Fruit fly (Drosophila melanogaster) whole organism, embryonic: ENCODE data around the gene CG5665.

Source experiments
- Atf6 ChIP-seq: fragments of 200-800 bp; sonication (Bioruptor generic); IDR thresholded peaks from 2 replicates; pipeline ENCODE4 v1.3.6; 2022; ENCODE audit warnings: missing biosample characterization, missing genetic modification characterization
- CG10147 ChIP-seq: fragments of 200-800 bp; sonication (Bioruptor generic); optimal IDR thresholded peaks from 2 replicates; lab custom pipeline; 2019; ENCODE audit warnings: missing biosample characterization, mild to moderate bottlenecking, missing genetic modification characterization, moderate library complexity
- CG11504 ChIP-seq: fragments of 200-800 bp; sonication (Bioruptor generic); optimal IDR thresholded peaks from 3 replicates; lab custom pipeline; 2019; ENCODE audit warnings: missing biosample characterization, mild to moderate bottlenecking, missing genetic modification characterization, moderate library complexity
- CG11696 ChIP-seq: fragments of 200-800 bp; sonication (Bioruptor generic); IDR thresholded peaks from 2 replicates; pipeline ENCODE4 v1.3.6; 2022; ENCODE audit warnings: missing biosample characterization, missing genetic modification characterization
- CG12104 ChIP-seq: fragments of 200-800 bp; sonication (Bioruptor generic); optimal IDR thresholded peaks from 3 replicates; lab custom pipeline; 2016; ENCODE audit warnings: missing biosample characterization, missing genetic modification characterization
- CG13296 ChIP-seq: fragments of 200-800 bp; sonication (Bioruptor generic); optimal IDR thresholded peaks from 3 replicates; lab custom pipeline; 2018; ENCODE audit warnings: missing biosample characterization, mild to moderate bottlenecking, missing genetic modification characterization
- CG15011 ChIP-seq: fragments of 200-800 bp; sonication (Bioruptor generic); optimal IDR thresholded peaks from 3 replicates; lab custom pipeline; 2018; ENCODE audit warnings: missing biosample characterization, mild to moderate bottlenecking, missing genetic modification characterization
- CG15479 ChIP-seq: fragments of 200-800 bp; sonication (Bioruptor generic); optimal IDR thresholded peaks from 3 replicates; lab custom pipeline; 2019; ENCODE audit warnings: missing biosample characterization, mild to moderate bottlenecking, missing genetic modification characterization, moderate library complexity
- CG15601 ChIP-seq: fragments of 200-800 bp; sonication (Bioruptor generic); optimal IDR thresholded peaks from 3 replicates; lab custom pipeline; 2019; ENCODE audit warnings: missing biosample characterization, mild to moderate bottlenecking, missing genetic modification characterization, moderate library complexity
- CG16815 ChIP-seq: fragments of 200-800 bp; sonication (Bioruptor generic); optimal IDR thresholded peaks from 3 replicates; lab custom pipeline; 2017; ENCODE audit warnings: missing biosample characterization, mild to moderate bottlenecking, missing genetic modification characterization
- CG1832 ChIP-seq: fragments of 200-800 bp; sonication (Bioruptor generic); optimal IDR thresholded peaks from 2 replicates; lab custom pipeline; 2017; ENCODE audit warnings: missing biosample characterization, mild to moderate bottlenecking, missing genetic modification characterization, inconsistent platforms
- CG30020 ChIP-seq: fragments of 200-800 bp; optimal IDR thresholded peaks from 2 replicates; lab custom pipeline; 2019; ENCODE audit warnings: missing biosample characterization, mild to moderate bottlenecking, missing genetic modification characterization, moderate library complexity
- CG31388 ChIP-seq: fragments of 200-800 bp; sonication (Bioruptor generic); optimal IDR thresholded peaks from 2 replicates; lab custom pipeline; 2016; ENCODE audit warnings: missing biosample characterization, missing genetic modification characterization
- CG3407 ChIP-seq: fragments of 200-800 bp; sonication (Bioruptor generic); optimal IDR thresholded peaks from 2 replicates; lab custom pipeline; 2018; ENCODE audit warnings: missing biosample characterization, mild to moderate bottlenecking, missing genetic modification characterization
- CG4707 ChIP-seq: fragments of 200-800 bp; sonication (Bioruptor generic); optimal IDR thresholded peaks from 2 replicates; lab custom pipeline; 2018; ENCODE audit warnings: missing biosample characterization, mild to moderate bottlenecking, missing genetic modification characterization, moderate library complexity
- CG4854 ChIP-seq: fragments of 200-800 bp; sonication (Bioruptor generic); optimal IDR thresholded peaks from 2 replicates; lab custom pipeline; 2016; ENCODE audit warnings: missing biosample characterization, missing genetic modification characterization, inconsistent platforms
- CG6654 ChIP-seq: fragments of 200-800 bp; sonication (Bioruptor generic); optimal IDR thresholded peaks from 2 replicates; lab custom pipeline; 2017; ENCODE audit warnings: missing biosample characterization, mild to moderate bottlenecking, missing genetic modification characterization
- CG6683 ChIP-seq: fragments of 200-800 bp; sonication (Bioruptor generic); optimal IDR thresholded peaks from 2 replicates; lab custom pipeline; 2017; ENCODE audit warnings: missing biosample characterization, mild to moderate bottlenecking, missing genetic modification characterization, missing genetic modification reagents
- CG6689 ChIP-seq: fragments of 200-800 bp; sonication (Bioruptor generic); IDR thresholded peaks from 2 replicates; pipeline ENCODE4 v1.3.6; 2022; ENCODE audit warnings: missing biosample characterization, missing genetic modification characterization
- CG7372 ChIP-seq: fragments of 200-800 bp; sonication (Bioruptor generic); IDR thresholded peaks from 2 replicates; pipeline ENCODE4 v1.3.6; 2022; ENCODE audit warnings: missing biosample characterization, missing genetic modification characterization
- CG7963 ChIP-seq: fragments of 200-800 bp; sonication (Bioruptor generic); IDR thresholded peaks from 3 replicates; pipeline ENCODE4 v1.3.6; 2022; ENCODE audit warnings: missing biosample characterization, missing genetic modification characterization; ENCODE audit not compliant: partially characterized antibody
- CG9609 ChIP-seq: fragments of 200-800 bp; sonication (Bioruptor generic); optimal IDR thresholded peaks from 3 replicates; lab custom pipeline; 2016; ENCODE audit warnings: missing biosample characterization, missing genetic modification characterization
- CG9876 ChIP-seq: fragments of 200-800 bp; sonication (Bioruptor generic); optimal IDR thresholded peaks from 2 replicates; lab custom pipeline; 2016; ENCODE audit warnings: missing biosample characterization, missing genetic modification characterization
- CrebB ChIP-seq: fragments of 200-800 bp; sonication (Bioruptor generic); optimal IDR thresholded peaks from 3 replicates; lab custom pipeline; 2018; ENCODE audit warnings: missing biosample characterization, mild to moderate bottlenecking, missing genetic modification characterization
- Dref ChIP-seq: fragments of 200-800 bp; sonication (Bioruptor generic); IDR thresholded peaks from 2 replicates; pipeline ENCODE4 v1.3.6; 2022; ENCODE audit warnings: missing biosample characterization, missing genetic modification characterization
- HLH54F ChIP-seq: fragments of 200-800 bp; sonication (Bioruptor generic); optimal IDR thresholded peaks from 3 replicates; lab custom pipeline; 2016; ENCODE audit warnings: missing biosample characterization, missing genetic modification characterization
- Lim3 ChIP-seq: fragments of 200-800 bp; sonication (Bioruptor generic); IDR thresholded peaks from 2 replicates; pipeline ENCODE4 v1.3.6; 2022; ENCODE audit warnings: missing biosample characterization, missing genetic modification characterization
- MESR4 ChIP-seq: fragments of 200-800 bp; sonication (Bioruptor generic); optimal IDR thresholded peaks from 2 replicates; lab custom pipeline; 2018; ENCODE audit warnings: missing biosample characterization, mild to moderate bottlenecking, missing genetic modification characterization, moderate library complexity
- Med ChIP-seq: fragments of 200-800 bp; sonication (Bioruptor generic); peaks from one replicate; lab custom pipeline; 2016; ENCODE audit warnings: missing biosample characterization, missing genetic modification characterization, mild to moderate bottlenecking, inconsistent platforms, moderate library complexity
- NC2α ChIP-seq: fragments of 200-800 bp; sonication (Bioruptor generic); optimal IDR thresholded peaks from 2 replicates; lab custom pipeline; 2016; ENCODE audit warnings: missing biosample characterization, missing genetic modification characterization
- YL-1 ChIP-seq: fragments of 200-800 bp; sonication (Bioruptor generic); optimal IDR thresholded peaks from 3 replicates; lab custom pipeline; 2017; ENCODE audit warnings: missing biosample characterization, mild to moderate bottlenecking, missing genetic modification characterization
- bcd ChIP-seq: fragments of 200-800 bp; sonication (Bioruptor generic); optimal IDR thresholded peaks from 2 replicates; lab custom pipeline; 2017; ENCODE audit warnings: missing biosample characterization, mild to moderate bottlenecking, missing genetic modification characterization
- bsh ChIP-seq, 2 experiments: fragments of 200-800 bp; sonication (Bioruptor generic); optimal IDR thresholded peaks; 2 replicates each; lab custom pipeline; 2017 to 2018; ENCODE audit warnings: mild to moderate bottlenecking in 2 of 2, missing biosample characterization in 2 of 2, missing genetic modification characterization in 2 of 2, moderate library complexity in 1 of 2
- caup ChIP-seq: fragments of 200-800 bp; sonication (Bioruptor generic); optimal IDR thresholded peaks from 3 replicates; lab custom pipeline; 2017; ENCODE audit warnings: missing biosample characterization, mild to moderate bottlenecking, missing genetic modification characterization, moderate library complexity; ENCODE audit not compliant: severe bottlenecking
- cwo ChIP-seq: fragments of 200-800 bp; sonication (Bioruptor generic); optimal IDR thresholded peaks from 3 replicates; lab custom pipeline; 2017; ENCODE audit warnings: missing biosample characterization, missing genetic modification characterization, mild to moderate bottlenecking, moderate library complexity, missing genetic modification reagents
- dati ChIP-seq: fragments of 200-800 bp; sonication (Bioruptor generic); IDR thresholded peaks from 2 replicates; pipeline ENCODE4 v1.3.6; 2022; ENCODE audit warnings: missing biosample characterization, missing genetic modification characterization
- dmrt11E ChIP-seq: fragments of 200-800 bp; sonication (Bioruptor generic); optimal IDR thresholded peaks from 3 replicates; lab custom pipeline; 2018; ENCODE audit warnings: missing biosample characterization, mild to moderate bottlenecking, missing genetic modification characterization, moderate library complexity
- dysf ChIP-seq: fragments of 200-800 bp; sonication (Bioruptor generic); IDR thresholded peaks from 3 replicates; pipeline ENCODE4 v1.3.6; 2022; ENCODE audit warnings: missing biosample characterization, missing genetic modification characterization
- eyg ChIP-seq: fragments of 200-800 bp; sonication (Bioruptor generic); optimal IDR thresholded peaks from 3 replicates; lab custom pipeline; 2016; ENCODE audit warnings: missing biosample characterization, missing genetic modification characterization
- ftz-f1 ChIP-seq: fragments of 200-800 bp; sonication (Bioruptor generic); optimal IDR thresholded peaks from 2 replicates; lab custom pipeline; 2016; ENCODE audit warnings: missing biosample characterization, missing genetic modification characterization
- jumu ChIP-seq: fragments of 200-800 bp; sonication (Bioruptor generic); optimal IDR thresholded peaks from 3 replicates; lab custom pipeline; 2016; ENCODE audit warnings: missing biosample characterization, missing genetic modification characterization
- mam ChIP-seq: fragments of 200-800 bp; sonication (Bioruptor generic); optimal IDR thresholded peaks from 3 replicates; lab custom pipeline; 2016; ENCODE audit warnings: missing biosample characterization, missing genetic modification characterization
- nerfin-2 ChIP-seq: fragments of 200-800 bp; sonication (Bioruptor generic); IDR thresholded peaks from 2 replicates; pipeline ENCODE4 v1.3.6; 2022; ENCODE audit warnings: missing biosample characterization, missing genetic modification characterization; ENCODE audit not compliant: partially characterized antibody
- ranshi ChIP-seq: fragments of 200-800 bp; sonication (Bioruptor generic); IDR thresholded peaks from 2 replicates; pipeline ENCODE4 v1.3.6; 2022; ENCODE audit warnings: missing biosample characterization, missing genetic modification characterization
- run ChIP-seq: fragments of 200-800 bp; sonication (Bioruptor generic); optimal IDR thresholded peaks from 3 replicates; lab custom pipeline; 2018; ENCODE audit warnings: missing biosample characterization, mild to moderate bottlenecking, missing genetic modification characterization
- sc ChIP-seq, 3 experiments: fragments of >200 bp in 2 of 3; fragments of 200-800 bp in 1 of 3; sonication (Bioruptor generic) in 1 of 3; optimal IDR thresholded peaks; 2 replicates in 2 of 3; 3 replicates in 1 of 3; lab custom pipeline; 2017; ENCODE audit warnings: mild to moderate bottlenecking in 1 of 3, missing biosample characterization in 1 of 3, missing genetic modification characterization in 1 of 3, missing genetic modification reagents in 1 of 3
- sd ChIP-seq: fragments of 200-800 bp; sonication (Bioruptor generic); optimal IDR thresholded peaks from 3 replicates; lab custom pipeline; 2018; ENCODE audit warnings: missing biosample characterization, mild to moderate bottlenecking, missing genetic modification characterization, moderate library complexity
- toy ChIP-seq: fragments of 200-800 bp; sonication (Bioruptor generic); IDR thresholded peaks from 2 replicates; pipeline ENCODE4 v1.3.6; 2022; ENCODE audit warnings: missing biosample characterization, missing genetic modification characterization

Gene CG5665

DNA sequence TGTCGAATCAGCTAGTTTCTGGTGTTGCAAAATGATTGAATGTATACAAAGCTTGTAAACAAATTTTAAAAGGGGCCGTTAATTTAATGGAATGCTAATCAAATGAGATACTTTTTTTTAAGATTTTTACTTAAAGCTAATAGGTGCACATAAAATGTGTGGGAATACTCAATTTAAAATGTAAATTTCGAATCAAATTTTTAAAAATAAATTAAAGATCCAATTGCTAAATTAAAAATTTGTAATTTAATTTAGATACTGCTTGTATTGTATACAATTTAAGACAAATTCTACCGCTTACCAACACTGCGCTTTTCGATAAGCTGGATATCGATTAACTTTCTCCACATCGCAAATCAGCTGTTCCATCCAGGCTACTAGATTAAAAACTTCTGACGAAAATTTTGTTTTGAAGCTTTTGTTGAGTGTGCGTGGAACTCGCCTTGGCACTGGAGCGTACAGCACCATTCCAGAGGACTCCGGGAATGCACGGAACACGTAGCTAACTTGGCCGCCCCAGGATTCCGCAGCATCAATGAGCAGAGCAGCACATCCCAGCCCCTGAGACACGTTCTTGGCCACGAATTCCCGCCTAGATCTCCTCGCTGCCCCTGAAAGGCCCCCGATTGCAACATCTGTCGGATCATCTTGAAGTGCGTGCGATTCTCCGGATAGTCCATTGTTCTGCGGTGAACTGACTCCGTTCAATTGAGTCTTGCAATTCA is 25.9 kb downstream of the CG5665 start, which contains the start of the genes CG5498 and fbl (continued):
- TF ChIP-seq sd (tag; lab: Kevin White, UChicago) (peak; percentile 84), toy (GFP tag; lab: Robert Waterston, UW) (no peak), HLH54F (GFP tag; lab: Kevin White, UChicago) (peak; percentile 52), sc (optimal IDR thresholded peaks at IDR 0.05; lab: Kevin White, UChicago) (no peak), sc (GFP tag; optimal IDR thresholded peaks at IDR 0.05; lab: Kevin White, UChicago) (no peak), MESR4 (peak; percentile 60), CrebB (tag; lab: Kevin White, UChicago) (no peak), CG15601 (tag; lab: Kevin White, UChicago) (peak; percentile 56), CG15011 (peak; percentile 34), ranshi (GFP tag; lab: Robert Waterston, UW) (peak; percentile 29; the same call in 1 of the 2 replicates), CG9609 (peak; percentile 9), CG31388 (GFP tag; lab: Kevin White, UChicago) (peak; percentile 9), Atf6 (GFP tag; lab: Robert Waterston, UW) (peak; percentile 52; the same call in 1 of the 2 replicates), Med (GFP tag; lab: Kevin White, UChicago) (peak; percentile 73), dysf (GFP tag; lab: Robert Waterston, UW) (peak; percentile 40; the same call in 1 of the 3 replicates), Lim3 (no peak), CG3407 (GFP tag; lab: Kevin White, UChicago) (no peak), ftz-f1 (no peak), Dref (GFP tag; lab: Robert Waterston, UW) (peak; percentile 63), CG9876 (no peak), CG7963 (no peak), bcd (GFP tag; lab: Kevin White, UChicago) (peak; percentile 65), CG6683 (GFP tag; lab: Kevin White, UChicago) (peak; percentile 42), dati (GFP tag; lab: Robert Waterston, UW) (no peak), CG10147 (GFP tag; lab: Kevin White, UChicago) (peak; percentile 36), eyg (no peak), caup (GFP tag; lab: Kevin White, UChicago) (peak; percentile 50), CG7372 (GFP tag; lab: Robert Waterston, UW) (0 out of 2 replicates have a peak, but pooled peaks have one; percentile 29), YL-1 (GFP tag; lab: Kevin White, UChicago) (peak; percentile 13), CG13296 (GFP tag; lab: Kevin White, UChicago) (peak; percentile 64), CG4707 (GFP tag; lab: Kevin White, UChicago) (no peak), CG6689 (GFP tag; lab: Robert Waterston, UW) (peak; percentile 50), mam (GFP tag; lab: Kevin White, UChicago) (peak; percentile 47), jumu (peak; percentile 35), NC2α (GFP tag; lab: Kevin White, UChicago) (no peak), CG11696 (no peak), cwo (GFP tag; lab: Kevin White, UChicago) (peak; percentile 33), run (no peak), CG11504 (tag; lab: Kevin White, UChicago) (peak; percentile 99), bsh (GFP tag; optimal IDR thresholded peaks at IDR 0.05; lab: Kevin White, UChicago) (peak in 1 of 2 experiments; percentile 49), CG16815 (GFP tag; lab: Kevin White, UChicago) (peak; percentile 26), CG30020 (peak; percentile 64), CG6654 (GFP tag; lab: Kevin White, UChicago) (no peak), CG15479 (peak; percentile 33), dmrt11E (peak; percentile 61), CG4854 (GFP tag; lab: Kevin White, UChicago) (peak; percentile 16), CG12104 (peak; percentile 66), CG1832 (no peak), nerfin-2 (GFP tag; lab: Robert Waterston, UW) (no peak)
